Fruit fly (Drosophila melanogaster): ENCODE measurements around the gene CG15764.

CG15764 gene

dm6 chrX:5885521-5885920 lies 16.6 kb downstream of the CG15764 start:
- TF ChIP-seq CG8478 (optimal IDR thresholded peaks at IDR 0.05) (no peak), CTCF (optimal IDR thresholded peaks at IDR 0.05) (no peak)

- TF ChIP-seq CTCF (optimal IDR thresholded peaks at IDR 0.05) = no peak
- no peak for TF ChIP-seq CG8478 (optimal IDR thresholded peaks at IDR 0.05)
Observed at dm6 chrX:5885973-5886372, 17.1 kb downstream of the CG15764 start.

- no peak for TF ChIP-seq CG8478 (optimal IDR thresholded peaks at IDR 0.05)
- TF ChIP-seq CTCF (optimal IDR thresholded peaks at IDR 0.05) = no peak
Observed at dm6 chrX:5886764-5887555, 18.1 kb downstream of the CG15764 start.

- TF ChIP-seq CG8478 (optimal IDR thresholded peaks at IDR 0.05) = no peak
Observed at dm6 chrX:5888260-5888659, 19.4 kb downstream of the CG15764 start.

dm6 chrX:5888933-5889332 lies 20.0 kb downstream of the CG15764 start:
- TF ChIP-seq CTCF (optimal IDR thresholded peaks at IDR 0.05) (no peak), CG8478 (optimal IDR thresholded peaks at IDR 0.05) (no peak)

dm6 chrX:5891666-5892444 lies 23.0 kb downstream of the CG15764 start:
- no peak for TF ChIP-seq CTCF (optimal IDR thresholded peaks at IDR 0.05)
- no peak for TF ChIP-seq CG8478 (optimal IDR thresholded peaks at IDR 0.05)

- no peak for TF ChIP-seq CTCF (optimal IDR thresholded peaks at IDR 0.05)
- TF ChIP-seq CG8478 (optimal IDR thresholded peaks at IDR 0.05) = no peak
Observed at dm6 chrX:5892512-5892911, 23.6 kb downstream of the CG15764 start.

dm6 chrX:5893165-5893564 lies 24.3 kb downstream of the CG15764 start:
- TF ChIP-seq CG8478 (optimal IDR thresholded peaks at IDR 0.05) = no peak
- TF ChIP-seq CTCF (optimal IDR thresholded peaks at IDR 0.05) = no peak

dm6 chrX:5894529-5895487 lies 25.9 kb downstream of the CG15764 start:
- no peak for TF ChIP-seq CTCF (optimal IDR thresholded peaks at IDR 0.05)
- TF ChIP-seq CG8478 (optimal IDR thresholded peaks at IDR 0.05) = no peak

dm6 chrX:5895821-5896550 lies 27.1 kb downstream of the CG15764 start:
- TF ChIP-seq CTCF (optimal IDR thresholded peaks at IDR 0.05) (no peak), CG8478 (optimal IDR thresholded peaks at IDR 0.05) (no peak)

dm6 chrX:5896809-5897700 lies 28.2 kb downstream of the CG15764 start:
- TF ChIP-seq CTCF (optimal IDR thresholded peaks at IDR 0.05) (no peak), CG8478 (optimal IDR thresholded peaks at IDR 0.05) (no peak)

dm6 chrX:5899241-5900145 lies 30.6 kb downstream of the CG15764 start:
- TF ChIP-seq CTCF (optimal IDR thresholded peaks at IDR 0.05) (no peak), CG8478 (optimal IDR thresholded peaks at IDR 0.05) (no peak)
